Fruit fly (Drosophila melanogaster) whole organism, adult: ENCODE results near the gene Rbp1-like.
A peak's percentile ranks its signal among the peaks of the same experiment; 100 is the strongest.

ENCODE experiments used
- CG11617 ChIP-seq: fragments of 200-800 bp; sonication (Bioruptor generic); optimal IDR thresholded peaks from 2 replicates; lab custom pipeline; 2017; ENCODE audit warnings: mild to moderate bottlenecking, missing biosample characterization, missing genetic modification reagents, missing genetic modification characterization
- CG12768 ChIP-seq: fragments of 200-800 bp; sonication (Bioruptor generic); optimal IDR thresholded peaks from 2 replicates; lab custom pipeline; 2017; ENCODE audit warnings: missing biosample characterization, missing genetic modification characterization, mild to moderate bottlenecking, moderate library complexity, missing genetic modification reagents
- CG14711 ChIP-seq: fragments of 200-800 bp; sonication (Bioruptor generic); optimal IDR thresholded peaks from 2 replicates; lab custom pipeline; 2018; ENCODE audit warnings: missing biosample characterization, mild to moderate bottlenecking, missing genetic modification characterization, moderate library complexity
- CG5204 ChIP-seq: fragments of 200-800 bp; sonication (Bioruptor generic); optimal IDR thresholded peaks from 2 replicates; lab custom pipeline; 2016; ENCODE audit warnings: missing biosample characterization, missing genetic modification characterization
- CG7045 ChIP-seq: fragments of 200-800 bp; sonication (Bioruptor generic); optimal IDR thresholded peaks from 2 replicates; lab custom pipeline; 2017; ENCODE audit warnings: missing biosample characterization, mild to moderate bottlenecking, missing genetic modification characterization
- Crg-1 ChIP-seq: fragments of 200-800 bp; sonication (Bioruptor generic); optimal IDR thresholded peaks from 2 replicates; lab custom pipeline; 2016; ENCODE audit warnings: missing biosample characterization, missing genetic modification characterization
- bab1 ChIP-seq: fragments of 200-800 bp; sonication (Bioruptor generic); optimal IDR thresholded peaks from 3 replicates; lab custom pipeline; 2019; ENCODE audit warnings: missing biosample characterization, mild to moderate bottlenecking, missing genetic modification characterization, moderate library complexity
- cnc ChIP-seq, 2 experiments: fragments of >200 bp; optimal IDR thresholded peaks; 2 replicates each; lab custom pipeline; 2017
- ovo ChIP-seq: fragments of 200-800 bp; sonication (Bioruptor generic); optimal IDR thresholded peaks from 2 replicates; lab custom pipeline; 2016; ENCODE audit warnings: missing biosample characterization, missing genetic modification characterization
- toe ChIP-seq: fragments of 200-800 bp; sonication (Bioruptor generic); optimal IDR thresholded peaks from 2 replicates; lab custom pipeline; 2016; ENCODE audit warnings: missing biosample characterization, missing genetic modification characterization

DNA sequence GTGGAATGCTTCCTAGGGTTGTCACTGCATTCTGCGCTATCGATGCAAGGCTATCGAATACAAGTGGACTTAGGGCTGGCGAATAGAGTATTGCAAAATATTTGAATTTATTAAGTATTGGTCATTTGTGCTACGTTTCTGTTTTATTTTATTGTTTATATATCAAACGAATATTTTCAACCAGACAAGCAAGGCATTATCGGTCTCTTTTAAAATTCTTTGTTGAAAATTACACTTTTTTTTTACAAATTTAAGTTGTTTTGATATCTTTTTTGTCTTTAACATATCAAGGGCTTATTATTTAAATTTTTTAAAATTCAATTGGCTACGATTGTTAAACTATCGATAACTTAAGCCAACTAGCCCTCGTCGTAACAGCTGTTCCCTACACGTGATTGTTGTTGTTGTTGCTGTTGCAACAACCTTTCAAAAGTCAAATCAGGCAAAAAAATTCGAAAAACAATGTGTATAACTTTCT, 2.7 kb upstream of the Rbp1-like start, which contains the start of the genes Ype and CG1662:
- TF ChIP-seq CG14711 (tag; lab: Kevin White, UChicago) (peak; percentile 99), CG12768 (GFP tag; lab: Kevin White, UChicago) (peak; percentile 47), toe (GFP tag; lab: Kevin White, UChicago) (peak; percentile 81), CG7045 (GFP tag; lab: Kevin White, UChicago) (peak; percentile 63), CG5204 (no peak), CG11617 (GFP tag; lab: Kevin White, UChicago) (peak; percentile 91), Crg-1 (GFP tag; lab: Kevin White, UChicago) (peak; percentile 83), cnc (optimal IDR thresholded peaks at IDR 0.05; lab: Kevin White, UChicago) (no peak), bab1 (GFP tag; lab: Kevin White, UChicago) (peak; percentile 86), ovo (GFP tag; lab: Kevin White, UChicago) (peak; percentile 82)
